Fruit fly (Drosophila melanogaster): ENCODE data around the gene Ir10a.

The Ir10a gene

DNA sequence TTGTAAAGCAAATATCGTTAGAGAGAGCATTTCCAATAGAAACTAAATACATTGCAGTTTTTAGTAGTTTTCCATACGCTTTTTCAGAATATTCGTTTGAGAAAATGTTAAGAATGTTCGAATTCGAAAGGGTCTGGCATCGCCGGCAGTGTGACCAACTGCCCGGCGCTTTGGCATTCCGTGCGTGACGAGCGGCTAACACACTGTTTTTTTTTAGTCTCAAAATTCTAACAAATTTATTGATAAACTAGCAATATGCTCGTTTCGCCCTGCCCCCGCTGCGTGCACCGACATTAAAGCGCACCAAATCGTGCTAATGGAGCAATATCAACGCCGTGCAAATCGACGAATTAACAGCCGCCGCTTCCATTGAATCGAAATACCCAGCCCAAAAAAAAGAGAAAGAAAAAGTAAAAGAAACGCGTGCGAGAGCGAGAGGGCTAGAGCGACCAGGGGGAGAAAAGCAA, 44.7 kb upstream of the Ir10a start, which contains the start of gene dsh (continued):
- TF ChIP-seq CG9932 (GFP tag; IDR thresholded peaks at IDR 0.05) (0 out of 2 replicates have a peak, but pooled peaks have one; percentile 22), YL-1 (GFP tag; optimal IDR thresholded peaks at IDR 0.05) (peak; percentile 32), Awh (GFP tag; IDR thresholded peaks at IDR 0.05) (no peak), CG9797 (GFP tag; optimal IDR thresholded peaks at IDR 0.05) (peak; percentile 72), Bgb (GFP tag; IDR thresholded peaks at IDR 0.05; ENCODE audit: partially characterized antibody) (peak; percentile 44; the same call in 1 of the 2 replicates), Mes4 (GFP tag; optimal IDR thresholded peaks at IDR 0.05) (no peak), CG12071 (GFP tag; optimal IDR thresholded peaks at IDR 0.05) (no peak), Myb (GFP tag; optimal IDR thresholded peaks at IDR 0.05) (peak; percentile 65), CG34422 (GFP tag; IDR thresholded peaks at IDR 0.05) (0 out of 3 replicates have a peak, but pooled peaks have one; percentile 48), Rfx (GFP tag; IDR thresholded peaks at IDR 0.05) (no peak), sd (tag; optimal IDR thresholded peaks at IDR 0.05) (peak; percentile 79), CG12659 (GFP tag; optimal IDR thresholded peaks at IDR 0.05) (peak; percentile 51), Taf1 (GFP tag; IDR thresholded peaks at IDR 0.05) (no peak), unc-4 (GFP tag; IDR thresholded peaks at IDR 0.05; ENCODE audit: partially characterized antibody) (peak; percentile 60), nerfin-1 (tag; optimal IDR thresholded peaks at IDR 0.05) (peak; percentile 3), pzg (GFP tag; optimal IDR thresholded peaks at IDR 0.05) (peak; percentile 61), amos (GFP tag; IDR thresholded peaks at IDR 0.05; ENCODE audit: partially characterized antibody) (peak; percentile 29; the same call in 1 of the 2 replicates), CG14710 (tag; optimal IDR thresholded peaks at IDR 0.05) (peak; percentile 57), Xrp1 (GFP tag; IDR thresholded peaks at IDR 0.05) (0 out of 2 replicates have a peak, but pooled peaks have one; percentile 10), sqz (GFP tag; optimal IDR thresholded peaks at IDR 0.05) (peak; percentile 82), CG10267 (tag; optimal IDR thresholded peaks at IDR 0.05) (peak; percentile 53), CG4282 (GFP tag; optimal IDR thresholded peaks at IDR 0.05) (no peak), CG15514 (GFP tag; optimal IDR thresholded peaks at IDR 0.05) (peak; percentile 15), HLH4C (GFP tag; IDR thresholded peaks at IDR 0.05; ENCODE audit: partially characterized antibody) (peak; percentile 40; the same call in 1 of the 3 replicates), bsh (GFP tag; optimal IDR thresholded peaks at IDR 0.05) (peak in 1 of 2 experiments; percentile 1), pho (GFP tag; optimal IDR thresholded peaks at IDR 0.05) (no peak), sna (GFP tag; IDR thresholded peaks at IDR 0.05; ENCODE audit: partially characterized antibody) (0 out of 2 replicates have a peak, but pooled peaks have one; percentile 29), Sin3A (optimal IDR thresholded peaks at IDR 0.05) (peak; percentile 48), sens (GFP tag) (peak; percentile 86), CG8290 (GFP tag; optimal IDR thresholded peaks at IDR 0.05) (peak; percentile 12), CG8290 (tag; optimal IDR thresholded peaks at IDR 0.05) (no peak), Elba2 (GFP tag; optimal IDR thresholded peaks at IDR 0.05) (peak; percentile 34), Lhr (GFP tag; optimal IDR thresholded peaks at IDR 0.05) (peak; percentile 5), CG2120 (GFP tag; optimal IDR thresholded peaks at IDR 0.05) (peak; percentile 29), Scr (GFP tag; IDR thresholded peaks at IDR 0.05; ENCODE audit: partially characterized antibody) (peak; percentile 59), E2f2 (GFP tag; IDR thresholded peaks at IDR 0.05) (peak; percentile 62), CG13287 (GFP tag; IDR thresholded peaks at IDR 0.05; ENCODE audit: partially characterized antibody) (peak; percentile 68), MBD-R2 (GFP tag; IDR thresholded peaks at IDR 0.05) (peak; percentile 34; the same call in 1 of the 2 replicates), hbn (GFP tag; IDR thresholded peaks at IDR 0.05; ENCODE audit: partially characterized antibody) (peak; percentile 45), CG9727 (GFP tag; optimal IDR thresholded peaks at IDR 0.05) (peak; percentile 24), lab (GFP tag; optimal IDR thresholded peaks at IDR 0.05) (no peak), trem (tag; optimal IDR thresholded peaks at IDR 0.05) (peak; percentile 56), CG6683 (GFP tag; optimal IDR thresholded peaks at IDR 0.05) (no peak), CG2712 (tag; optimal IDR thresholded peaks at IDR 0.05) (peak; percentile 11), phol (tag; optimal IDR thresholded peaks at IDR 0.05) (peak; percentile 3), CG7786 (GFP tag; optimal IDR thresholded peaks at IDR 0.05) (no peak), CG1832 (GFP tag; optimal IDR thresholded peaks at IDR 0.05) (peak; percentile 73), lilli (GFP tag; optimal IDR thresholded peaks at IDR 0.05) (peak; percentile 21), BEAF-32 (GFP tag; optimal IDR thresholded peaks at IDR 0.05) (peak; percentile 74)
